Fruit fly (Drosophila melanogaster) whole organism, embryonic: ENCODE data around the gene CG7140.

ENCODE experiments used
- Antp ChIP-seq: fragments of 200-800 bp; sonication (Bioruptor generic); optimal IDR thresholded peaks from 3 replicates; lab custom pipeline; 2016; ENCODE audit warnings: missing biosample characterization, missing genetic modification characterization
- Bgb ChIP-seq: fragments of 200-800 bp; sonication (Bioruptor generic); IDR thresholded peaks from 2 replicates; pipeline ENCODE4 v1.3.6; 2022; ENCODE audit warnings: missing biosample characterization, missing genetic modification characterization; ENCODE audit not compliant: partially characterized antibody
- CG10366 ChIP-seq: fragments of 200-800 bp; sonication (Bioruptor generic); IDR thresholded peaks from 2 replicates; pipeline ENCODE4 v1.3.6; 2022; ENCODE audit warnings: missing biosample characterization, missing genetic modification characterization
- CG11456 ChIP-seq: fragments of 200-800 bp; sonication (Bioruptor generic); IDR thresholded peaks from 3 replicates; pipeline ENCODE4 v1.3.6; 2022; ENCODE audit warnings: missing biosample characterization, missing genetic modification characterization
- CG12942 ChIP-seq: fragments of 200-800 bp; sonication (Bioruptor generic); optimal IDR thresholded peaks from 3 replicates; lab custom pipeline; 2016; ENCODE audit warnings: missing biosample characterization, missing genetic modification characterization
- CG14441 ChIP-seq: fragments of 200-800 bp; sonication (Bioruptor generic); IDR thresholded peaks from 2 replicates; pipeline ENCODE4 v1.3.6; 2022; ENCODE audit warnings: missing biosample characterization, missing genetic modification characterization
- CG15011 ChIP-seq: fragments of 200-800 bp; sonication (Bioruptor generic); optimal IDR thresholded peaks from 3 replicates; lab custom pipeline; 2018; ENCODE audit warnings: missing biosample characterization, mild to moderate bottlenecking, missing genetic modification characterization
- CG15696 ChIP-seq: fragments of 200-800 bp; sonication (Bioruptor generic); optimal IDR thresholded peaks from 2 replicates; lab custom pipeline; 2019; ENCODE audit warnings: missing biosample characterization, mild to moderate bottlenecking, missing genetic modification characterization, moderate library complexity
- CG16863 ChIP-seq: fragments of 200-800 bp; sonication (Bioruptor generic); optimal IDR thresholded peaks from 3 replicates; lab custom pipeline; 2016; ENCODE audit warnings: missing biosample characterization, missing genetic modification characterization
- CG1832 ChIP-seq: fragments of 200-800 bp; sonication (Bioruptor generic); optimal IDR thresholded peaks from 2 replicates; lab custom pipeline; 2017; ENCODE audit warnings: missing biosample characterization, mild to moderate bottlenecking, missing genetic modification characterization, inconsistent platforms
- CG3163 ChIP-seq: fragments of 200-800 bp; sonication (Bioruptor generic); optimal IDR thresholded peaks from 3 replicates; lab custom pipeline; 2016; ENCODE audit warnings: missing biosample characterization, missing genetic modification characterization
- CG32532 ChIP-seq: fragments of 200-800 bp; sonication (Bioruptor generic); IDR thresholded peaks from 2 replicates; pipeline ENCODE4 v1.3.6; 2022; ENCODE audit warnings: missing biosample characterization, missing genetic modification characterization
- CG3281 ChIP-seq: fragments of 200-800 bp; sonication (Bioruptor generic); optimal IDR thresholded peaks from 3 replicates; lab custom pipeline; 2017; ENCODE audit warnings: missing biosample characterization, mild to moderate bottlenecking, missing genetic modification characterization
- CG3407 ChIP-seq: fragments of 200-800 bp; sonication (Bioruptor generic); optimal IDR thresholded peaks from 2 replicates; lab custom pipeline; 2018; ENCODE audit warnings: missing biosample characterization, mild to moderate bottlenecking, missing genetic modification characterization
- CG3726 ChIP-seq: fragments of 200-800 bp; sonication (Bioruptor generic); IDR thresholded peaks from 3 replicates; pipeline ENCODE4, ENCODE4 v1.3.6; 2022; ENCODE audit warnings: missing biosample characterization, missing genetic modification characterization
- CG4820 ChIP-seq: fragments of 200-800 bp; sonication (Bioruptor generic); optimal IDR thresholded peaks from 3 replicates; lab custom pipeline; 2016; ENCODE audit warnings: missing biosample characterization, missing genetic modification characterization
- CG5953 ChIP-seq: fragments of 200-800 bp; sonication (Bioruptor generic); IDR thresholded peaks from 2 replicates; pipeline ENCODE4 v1.3.6; 2022; ENCODE audit warnings: missing biosample characterization, missing genetic modification characterization
- CG6175 ChIP-seq: fragments of 200-800 bp; sonication (Bioruptor generic); IDR thresholded peaks from 3 replicates; pipeline ENCODE4 v1.3.6; 2022; ENCODE audit warnings: missing biosample characterization, missing genetic modification characterization
- CG6254 ChIP-seq: fragments of 200-800 bp; sonication (Bioruptor generic); optimal IDR thresholded peaks from 3 replicates; lab custom pipeline; 2017; ENCODE audit warnings: mild to moderate bottlenecking, missing biosample characterization, missing genetic modification reagents, missing genetic modification characterization
- CG6765 ChIP-seq: fragments of 200-800 bp; sonication (Bioruptor generic); optimal IDR thresholded peaks from 3 replicates; lab custom pipeline; 2017; ENCODE audit warnings: missing biosample characterization, mild to moderate bottlenecking, missing genetic modification characterization
- CG7745 ChIP-seq: fragments of 200-800 bp; sonication (Bioruptor generic); optimal IDR thresholded peaks from 2 replicates; lab custom pipeline; 2018; ENCODE audit warnings: missing biosample characterization, mild to moderate bottlenecking, missing genetic modification characterization, moderate library complexity
- CG7786 ChIP-seq: fragments of 200-800 bp; sonication (Bioruptor generic); optimal IDR thresholded peaks from 2 replicates; lab custom pipeline; 2016; ENCODE audit warnings: missing biosample characterization, missing genetic modification characterization
- CG8944 ChIP-seq: fragments of 200-800 bp; sonication (Bioruptor generic); optimal IDR thresholded peaks from 3 replicates; lab custom pipeline; 2016; ENCODE audit warnings: missing biosample characterization, missing genetic modification characterization
- CG9609 ChIP-seq: fragments of 200-800 bp; sonication (Bioruptor generic); optimal IDR thresholded peaks from 3 replicates; lab custom pipeline; 2016; ENCODE audit warnings: missing biosample characterization, missing genetic modification characterization
- Camta ChIP-seq: fragments of 200-800 bp; sonication (Bioruptor generic); optimal IDR thresholded peaks from 2 replicates; lab custom pipeline; 2016; ENCODE audit warnings: missing biosample characterization, missing genetic modification characterization
- Fer2 ChIP-seq: fragments of 200-800 bp; sonication (Bioruptor generic); optimal IDR thresholded peaks from 2 replicates; lab custom pipeline; 2018; ENCODE audit warnings: missing biosample characterization, mild to moderate bottlenecking, missing genetic modification characterization, moderate library complexity
- Hmr ChIP-seq: fragments of 200-800 bp; sonication (Bioruptor generic); optimal IDR thresholded peaks from 3 replicates; lab custom pipeline; 2017; ENCODE audit warnings: mild to moderate bottlenecking, missing biosample characterization, missing genetic modification reagents, missing genetic modification characterization
- Hr39 ChIP-seq: fragments of >200 bp; optimal IDR thresholded peaks from 2 replicates; lab custom pipeline; 2017
- Hr78 ChIP-seq, 2 experiments: fragments of 200-800 bp in 1 of 2; fragments of >200 bp in 1 of 2; sonication (Bioruptor generic) in 1 of 2; optimal IDR thresholded peaks; 2 replicates each; lab custom pipeline; 2017 to 2019; ENCODE audit warnings: missing biosample characterization in 2 of 2, missing genetic modification characterization in 2 of 2, mild to moderate bottlenecking in 1 of 2, moderate library complexity in 1 of 2
- Mes4 ChIP-seq: fragments of 200-800 bp; sonication (Bioruptor generic); optimal IDR thresholded peaks from 2 replicates; lab custom pipeline; 2016; ENCODE audit warnings: missing biosample characterization, missing genetic modification characterization
- NC2β ChIP-seq: fragments of 200-800 bp; sonication (Bioruptor generic); optimal IDR thresholded peaks from 2 replicates; lab custom pipeline; 2016; ENCODE audit warnings: missing biosample characterization, missing genetic modification characterization
- Rfx ChIP-seq: fragments of 200-800 bp; sonication (Bioruptor generic); IDR thresholded peaks from 2 replicates; pipeline ENCODE4 v1.3.6; 2022; ENCODE audit warnings: missing biosample characterization, missing genetic modification characterization
- Spps ChIP-seq: fragments of 200-800 bp; sonication (Bioruptor generic); optimal IDR thresholded peaks from 2 replicates; lab custom pipeline; 2018; ENCODE audit warnings: missing biosample characterization, mild to moderate bottlenecking, missing genetic modification characterization
- Trl ChIP-seq, 3 experiments: fragments of >200 bp in 2 of 3; fragments of 200-800 bp in 1 of 3; sonication (Bioruptor generic) in 1 of 3; optimal IDR thresholded peaks; 2 replicates in 1 of 3; 3 replicates in 2 of 3; lab custom pipeline; 2016 to 2017; ENCODE audit warnings: missing biosample characterization in 1 of 3, missing genetic modification characterization in 1 of 3
- amos ChIP-seq: fragments of 200-800 bp; sonication (Bioruptor generic); IDR thresholded peaks from 2 replicates; pipeline ENCODE4 v1.3.6; 2022; ENCODE audit warnings: missing biosample characterization, missing genetic modification characterization; ENCODE audit not compliant: partially characterized antibody
- ap ChIP-seq: fragments of 200-800 bp; sonication (Bioruptor generic); IDR thresholded peaks from 2 replicates; pipeline ENCODE4 v1.3.6; 2022; ENCODE audit warnings: missing biosample characterization, missing genetic modification characterization
- bigmax ChIP-seq: fragments of 200-800 bp; sonication (Bioruptor generic); optimal IDR thresholded peaks from 2 replicates; lab custom pipeline; 2018; ENCODE audit warnings: missing biosample characterization, mild to moderate bottlenecking, missing genetic modification characterization
- bsh ChIP-seq, 2 experiments: fragments of 200-800 bp; sonication (Bioruptor generic); optimal IDR thresholded peaks; 2 replicates each; lab custom pipeline; 2017 to 2018; ENCODE audit warnings: mild to moderate bottlenecking in 2 of 2, missing biosample characterization in 2 of 2, missing genetic modification characterization in 2 of 2, moderate library complexity in 1 of 2
- btn ChIP-seq: fragments of 200-800 bp; sonication (Bioruptor generic); optimal IDR thresholded peaks from 2 replicates; lab custom pipeline; 2016; ENCODE audit warnings: missing biosample characterization, missing genetic modification characterization
- dm ChIP-seq: fragments of 200-800 bp; sonication (Bioruptor generic); optimal IDR thresholded peaks from 3 replicates; lab custom pipeline; 2016; ENCODE audit warnings: missing biosample characterization, missing genetic modification characterization
- dpn ChIP-seq, 2 experiments: fragments of 200-800 bp; sonication (Bioruptor generic); optimal IDR thresholded peaks; 3 replicates each; lab custom pipeline; 2016; ENCODE audit warnings: missing biosample characterization in 2 of 2, missing genetic modification characterization in 2 of 2
- dysf ChIP-seq: fragments of 200-800 bp; sonication (Bioruptor generic); IDR thresholded peaks from 3 replicates; pipeline ENCODE4 v1.3.6; 2022; ENCODE audit warnings: missing biosample characterization, missing genetic modification characterization
- klu ChIP-seq: fragments of 200-800 bp; sonication (Bioruptor generic); IDR thresholded peaks from 2 replicates; pipeline ENCODE4 v1.3.6; 2022; ENCODE audit warnings: missing biosample characterization, missing genetic modification characterization
- lov ChIP-seq, 2 experiments: fragments of 200-800 bp in 1 of 2; fragments of >200 bp in 1 of 2; sonication (Bioruptor generic) in 1 of 2; IDR thresholded peaks in 1 of 2; optimal IDR thresholded peaks in 1 of 2; 2 replicates in 1 of 2; 3 replicates in 1 of 2; pipeline versions ENCODE4 v1.3.6 to Lab custom; 2017 to 2022; ENCODE audit warnings: missing biosample characterization in 1 of 2, missing genetic modification characterization in 1 of 2
- pb ChIP-seq: fragments of 200-800 bp; sonication (Bioruptor generic); optimal IDR thresholded peaks from 3 replicates; lab custom pipeline; 2016; ENCODE audit warnings: missing biosample characterization, missing genetic modification characterization
- ro ChIP-seq: fragments of 200-800 bp; sonication (Bioruptor generic); IDR thresholded peaks from 2 replicates; pipeline ENCODE4 v1.3.6; 2022; ENCODE audit warnings: missing biosample characterization, missing genetic modification characterization
- sna ChIP-seq: fragments of 200-800 bp; sonication (Bioruptor generic); IDR thresholded peaks from 2 replicates; pipeline ENCODE4 v1.3.6; 2022; ENCODE audit warnings: missing biosample characterization, missing genetic modification characterization; ENCODE audit not compliant: partially characterized antibody
- toy ChIP-seq: fragments of 200-800 bp; sonication (Bioruptor generic); IDR thresholded peaks from 2 replicates; pipeline ENCODE4 v1.3.6; 2022; ENCODE audit warnings: missing biosample characterization, missing genetic modification characterization

The CG7140 gene

DNA sequence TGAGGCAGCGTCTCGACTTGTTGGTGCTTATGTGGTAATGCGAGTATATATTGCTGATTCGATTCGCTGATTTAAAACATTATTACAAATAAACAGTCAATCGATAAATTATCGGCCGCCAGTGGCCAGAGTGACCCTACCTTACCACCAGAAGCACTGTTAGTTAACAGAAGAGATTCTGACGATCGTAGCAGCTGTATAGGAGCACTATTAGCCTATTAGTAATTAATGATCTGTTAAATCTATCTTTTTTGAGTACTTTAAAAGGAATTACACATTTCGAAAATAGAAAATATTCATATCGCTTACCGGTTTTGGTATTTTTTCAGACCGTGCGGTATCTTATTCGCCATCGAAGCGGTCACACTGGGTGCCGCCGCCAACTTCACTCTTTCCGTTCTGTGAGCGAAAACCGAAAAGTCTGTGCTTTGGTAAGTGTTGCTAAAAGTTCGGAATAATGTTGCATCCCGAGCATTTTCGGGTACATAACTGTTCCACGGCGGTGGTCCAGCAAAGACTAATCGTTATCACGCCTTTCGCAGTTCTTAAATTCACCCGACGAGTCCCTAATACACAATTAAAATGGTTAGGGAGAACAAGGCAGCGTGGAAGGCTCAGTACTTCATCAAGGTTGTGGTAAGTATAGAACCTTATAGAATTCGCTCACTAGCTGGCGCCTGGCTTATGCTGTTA lies 47.7 kb upstream of the CG7140 start, which contains the start of the genes CG7130 and RpLP0 (continued):
- peak; percentile 91 for TF ChIP-seq btn
- peak; percentile 59 for TF ChIP-seq CG7745
- TF ChIP-seq CG8944 (GFP tag; lab: Kevin White, UChicago) = peak; percentile 87
- TF ChIP-seq Bgb (GFP tag; lab: Robert Waterston, UW) = peak; percentile 39; the same call in 1 of the 2 replicates
- TF ChIP-seq CG15011 (GFP tag; lab: Kevin White, UChicago) = peak; percentile 92
- TF ChIP-seq Rfx = peak; percentile 91
- TF ChIP-seq CG6254 (GFP tag; lab: Kevin White, UChicago) = peak; percentile 80
- TF ChIP-seq ap (GFP tag; lab: Robert Waterston, UW) = peak; percentile 87
- peak; percentile 91 for TF ChIP-seq Camta
- TF ChIP-seq pb (GFP tag; lab: Kevin White, UChicago) = peak; percentile 96
- peak; percentile 83 for TF ChIP-seq Fer2 (tag; lab: Kevin White, UChicago)
- peak; percentile 82 for TF ChIP-seq CG3163
- TF ChIP-seq dysf (GFP tag; lab: Robert Waterston, UW) = peak; percentile 82
- TF ChIP-seq Trl (optimal IDR thresholded peaks at IDR 0.05; lab: Kevin White, UChicago) = no peak
- TF ChIP-seq Trl (GFP tag; optimal IDR thresholded peaks at IDR 0.05; lab: Kevin White, UChicago) = peak; percentile 95
- TF ChIP-seq Antp (GFP tag; lab: Kevin White, UChicago) = peak; percentile 81
- peak; percentile 97 for TF ChIP-seq Hmr (GFP tag; lab: Kevin White, UChicago)
- peak; percentile 78 for TF ChIP-seq CG12942 (GFP tag; lab: Kevin White, UChicago)
- TF ChIP-seq toy (GFP tag; lab: Robert Waterston, UW) = 0 out of 2 replicates have a peak, but pooled peaks have one; percentile 37
- TF ChIP-seq Hr78 (GFP tag; optimal IDR thresholded peaks at IDR 0.05; lab: Kevin White, UChicago) = peak in 1 of 2 experiments; percentile 49
- peak; percentile 11; the same call in 1 of the 2 replicates for TF ChIP-seq ro
- peak; percentile 94 for TF ChIP-seq CG3407 (GFP tag; lab: Kevin White, UChicago)
- peak; percentile 99 for TF ChIP-seq Mes4
- TF ChIP-seq CG15696 (tag; lab: Kevin White, UChicago) = peak; percentile 59
- peak; percentile 71 for TF ChIP-seq CG4820
- TF ChIP-seq CG3726 = 0 out of 3 replicates have a peak, but pooled peaks have one; percentile 63
- peak; percentile 79; the same call in 2 of the 3 replicates for TF ChIP-seq CG6175 (GFP tag; lab: Robert Waterston, UW)
- TF ChIP-seq CG11456 (GFP tag; lab: Robert Waterston, UW) = peak; percentile 94
- TF ChIP-seq dm = peak; percentile 96
- peak; percentile 39 to 84 for TF ChIP-seq bsh (GFP tag; optimal IDR thresholded peaks at IDR 0.05; lab: Kevin White, UChicago)
- peak; percentile 85 for TF ChIP-seq CG5953 (GFP tag; lab: Robert Waterston, UW)
- peak; percentile 88 for TF ChIP-seq CG9609 (GFP tag; lab: Kevin White, UChicago)
- TF ChIP-seq Spps (tag; lab: Kevin White, UChicago) = peak; percentile 85
- peak; percentile 81 for TF ChIP-seq bigmax (GFP tag; lab: Kevin White, UChicago)
- peak; percentile 65; the same call in 1 of the 2 replicates for TF ChIP-seq sna (GFP tag; lab: Robert Waterston, UW)
- TF ChIP-seq lov (optimal IDR thresholded peaks at IDR 0.05; lab: Kevin White, UChicago) = no peak
- TF ChIP-seq lov (GFP tag; IDR thresholded peaks at IDR 0.05; lab: Robert Waterston, UW) = peak; percentile 94
- peak; percentile 97 for TF ChIP-seq CG6765
- peak; percentile 78 for TF ChIP-seq CG14441 (GFP tag; lab: Robert Waterston, UW)
- TF ChIP-seq klu (GFP tag; lab: Robert Waterston, UW) = peak; percentile 52; the same call in 1 of the 2 replicates
- no peak for TF ChIP-seq CG1832 (GFP tag; lab: Kevin White, UChicago)
- TF ChIP-seq CG32532 (GFP tag; lab: Robert Waterston, UW) = peak; percentile 90
- peak; percentile 80 to 95 for TF ChIP-seq dpn (GFP tag; optimal IDR thresholded peaks at IDR 0.05; lab: Kevin White, UChicago)
- peak; percentile 81 for TF ChIP-seq CG10366
- peak; percentile 87 for TF ChIP-seq CG16863 (GFP tag; lab: Kevin White, UChicago)
- TF ChIP-seq Hr39 (lab: Kevin White, UChicago) = no peak
- peak; percentile 42; the same call in 1 of the 2 replicates for TF ChIP-seq amos (GFP tag; lab: Robert Waterston, UW)
- peak; percentile 94 for TF ChIP-seq CG3281
- peak; percentile 100 for TF ChIP-seq NC2β (GFP tag; lab: Kevin White, UChicago)
- peak; percentile 83 for TF ChIP-seq CG7786 (GFP tag; lab: Kevin White, UChicago)
